Fruit fly (Drosophila melanogaster): ENCODE data around the gene CG7272.

The CG7272 gene

dm6 chr3L:15504687-15505086 is 3.9 kb downstream of the CG7272 start, which contains the start of gene CG7857:
TSS of gene CG7857 (minus strand) at chr3L:15504894.
- TF ChIP-seq psq (optimal IDR thresholded peaks at IDR 0.05) = no peak
- no peak for TF ChIP-seq usp (GFP tag; optimal IDR thresholded peaks at IDR 0.05)
- TF ChIP-seq CG8478 (optimal IDR thresholded peaks at IDR 0.05) = no peak
- no peak for TF ChIP-seq Dll (optimal IDR thresholded peaks at IDR 0.05)
- TF ChIP-seq pan (optimal IDR thresholded peaks at IDR 0.05) = no peak
- no peak for TF ChIP-seq EcR (GFP tag; optimal IDR thresholded peaks at IDR 0.05)

- TF ChIP-seq EcR (GFP tag; optimal IDR thresholded peaks at IDR 0.05) (no peak), usp (GFP tag; optimal IDR thresholded peaks at IDR 0.05) (no peak), Dll (optimal IDR thresholded peaks at IDR 0.05) (no peak), psq (optimal IDR thresholded peaks at IDR 0.05) (no peak), pan (optimal IDR thresholded peaks at IDR 0.05) (no peak), CG8478 (optimal IDR thresholded peaks at IDR 0.05) (no peak)
These were observed 5.6 kb downstream of the CG7272 start for dm6 chr3L:15506174-15506926.

- peak in 1 of 2 experiments; percentile 3 for TF ChIP-seq EcR (GFP tag; optimal IDR thresholded peaks at IDR 0.05)
- no peak for TF ChIP-seq CG8478 (optimal IDR thresholded peaks at IDR 0.05)
- TF ChIP-seq psq (optimal IDR thresholded peaks at IDR 0.05) = no peak
These were observed 6.6 kb downstream of the CG7272 start for dm6 chr3L:15507148-15507896.

- TF ChIP-seq usp (GFP tag; optimal IDR thresholded peaks at IDR 0.05) (no peak), EcR (GFP tag; optimal IDR thresholded peaks at IDR 0.05) (peak in 1 of 2 experiments; percentile 54)
These were observed 7.5 kb downstream of the CG7272 start, which contains the start of gene CG7841 for dm6 chr3L:15508233-15508632. TSS of gene CG7841 (minus strand) at chr3L:15508252.

- TF ChIP-seq usp (GFP tag; optimal IDR thresholded peaks at IDR 0.05) (no peak), psq (optimal IDR thresholded peaks at IDR 0.05) (no peak), EcR (GFP tag; optimal IDR thresholded peaks at IDR 0.05) (no peak), Dll (optimal IDR thresholded peaks at IDR 0.05) (no peak), pan (optimal IDR thresholded peaks at IDR 0.05) (no peak), CG8478 (optimal IDR thresholded peaks at IDR 0.05) (no peak)
These were observed 8.0 kb downstream of the CG7272 start, which contains the start of gene Z600 for dm6 chr3L:15508750-15509149. TSS of gene Z600 (plus strand) at chr3L:15509061.

- TF ChIP-seq CG8478 (optimal IDR thresholded peaks at IDR 0.05) (no peak), EcR (GFP tag; optimal IDR thresholded peaks at IDR 0.05) (no peak), Dll (optimal IDR thresholded peaks at IDR 0.05) (no peak), psq (optimal IDR thresholded peaks at IDR 0.05) (no peak), usp (GFP tag; optimal IDR thresholded peaks at IDR 0.05) (no peak), pan (optimal IDR thresholded peaks at IDR 0.05) (no peak)
These were observed 8.7 kb downstream of the CG7272 start, which contains the start of the genes gdl and gdl-ORF39 for dm6 chr3L:15509398-15509797. TSS of gene gdl (plus strand) at chr3L:15509445. TSS of gene gdl-ORF39 (plus strand) at chr3L:15509445.

dm6 chr3L:15510787-15511186 is 10.0 kb downstream of the CG7272 start, which contains the start of gene MsrA:
TSS of gene MsrA (plus strand) at chr3L:15511052.
- TF ChIP-seq usp (GFP tag; optimal IDR thresholded peaks at IDR 0.05) = no peak
- TF ChIP-seq psq (optimal IDR thresholded peaks at IDR 0.05) = no peak
- no peak for TF ChIP-seq CG8478 (optimal IDR thresholded peaks at IDR 0.05)
- no peak for TF ChIP-seq Dll (optimal IDR thresholded peaks at IDR 0.05)
- no peak for TF ChIP-seq EcR (GFP tag; optimal IDR thresholded peaks at IDR 0.05)
- TF ChIP-seq pan (optimal IDR thresholded peaks at IDR 0.05) = no peak

dm6 chr3L:15511688-15512250 is 11.0 kb downstream of the CG7272 start:
- TF ChIP-seq EcR (GFP tag; optimal IDR thresholded peaks at IDR 0.05) (no peak), usp (GFP tag; optimal IDR thresholded peaks at IDR 0.05) (no peak), Dll (optimal IDR thresholded peaks at IDR 0.05) (no peak), CG8478 (optimal IDR thresholded peaks at IDR 0.05) (no peak), pan (optimal IDR thresholded peaks at IDR 0.05) (no peak), psq (optimal IDR thresholded peaks at IDR 0.05) (no peak)

- TF ChIP-seq usp (GFP tag; optimal IDR thresholded peaks at IDR 0.05) (no peak), Dll (optimal IDR thresholded peaks at IDR 0.05) (no peak), EcR (GFP tag; optimal IDR thresholded peaks at IDR 0.05) (no peak), CG8478 (optimal IDR thresholded peaks at IDR 0.05) (no peak), psq (optimal IDR thresholded peaks at IDR 0.05) (no peak), pan (optimal IDR thresholded peaks at IDR 0.05) (no peak)
These were observed 12.5 kb downstream of the CG7272 start for dm6 chr3L:15513264-15513663.

- TF ChIP-seq usp (GFP tag; optimal IDR thresholded peaks at IDR 0.05) (no peak), psq (optimal IDR thresholded peaks at IDR 0.05) (no peak), Dll (optimal IDR thresholded peaks at IDR 0.05) (no peak), EcR (GFP tag; optimal IDR thresholded peaks at IDR 0.05) (no peak), pan (optimal IDR thresholded peaks at IDR 0.05) (no peak), CG8478 (optimal IDR thresholded peaks at IDR 0.05) (no peak)
These were observed 13.0 kb downstream of the CG7272 start for dm6 chr3L:15513726-15514125.

dm6 chr3L:15514405-15514804 is 13.7 kb downstream of the CG7272 start:
- TF ChIP-seq psq (optimal IDR thresholded peaks at IDR 0.05) = no peak
- no peak for TF ChIP-seq usp (GFP tag; optimal IDR thresholded peaks at IDR 0.05)
- TF ChIP-seq pan (optimal IDR thresholded peaks at IDR 0.05) = no peak
- no peak for TF ChIP-seq Dll (optimal IDR thresholded peaks at IDR 0.05)
- no peak for TF ChIP-seq CG8478 (optimal IDR thresholded peaks at IDR 0.05)
- TF ChIP-seq EcR (GFP tag; optimal IDR thresholded peaks at IDR 0.05) = no peak

Data from whole organism.